Worm (Caenorhabditis elegans) whole organism, L1 larva: ENCODE measurements around the gene T24D5.4.

Source experiments
- Y116A8C.19 ChIP-seq: sonication (generic microtip); optimal IDR thresholded peaks from 2 replicates; lab custom pipeline; 2016; ENCODE audit warnings: missing compliant biosample characterization, missing genetic modification characterization, borderline replicate concordance
- blmp-1 ChIP-seq: fragments of 150-350 bp; optimal IDR thresholded peaks from 2 replicates; lab custom pipeline; 2014; ENCODE audit warnings: missing biosample characterization, missing genetic modification characterization
- ceh-63 ChIP-seq: fragments of 200-800 bp; sonication (Bioruptor generic); optimal IDR thresholded peaks from 2 replicates; lab custom pipeline; 2018; ENCODE audit warnings: mild to moderate bottlenecking, missing genetic modification characterization, missing compliant biosample characterization
- egl-27 ChIP-seq, 2 experiments: fragments of 150-350 bp in 1 of 2; sonication (generic microtip); optimal IDR thresholded peaks; 3 replicates each; lab custom pipeline; 2017 to 2018; ENCODE audit warnings: missing biosample characterization in 2 of 2, missing genetic modification characterization in 2 of 2, missing genetic modification reagents in 2 of 2
- lin-13 ChIP-seq: fragments of 150-350 bp; optimal IDR thresholded peaks from 2 replicates; lab custom pipeline; 2014; ENCODE audit warnings: missing biosample characterization, missing genetic modification reagents, missing genetic modification characterization
- lin-39 ChIP-seq: fragments of 150-350 bp; optimal IDR thresholded peaks from 2 replicates; lab custom pipeline; 2014; ENCODE audit warnings: missing biosample characterization, missing genetic modification reagents, missing genetic modification characterization
- mdl-1 ChIP-seq, 2 experiments: fragments of 150-350 bp; optimal IDR thresholded peaks; 2 replicates each; lab custom pipeline; 2014 to 2017; ENCODE audit warnings: missing biosample characterization in 2 of 2, missing genetic modification characterization in 2 of 2, inconsistent platforms in 1 of 2
- nhr-237 ChIP-seq: fragments of 150-350 bp; optimal IDR thresholded peaks from 2 replicates; lab custom pipeline; 2014; ENCODE audit warnings: missing biosample characterization, missing genetic modification characterization
- skn-1 ChIP-seq: fragments of 150-350 bp; optimal IDR thresholded peaks from 2 replicates; lab custom pipeline; 2014; ENCODE audit warnings: missing biosample characterization, missing genetic modification characterization
- snpc-4 ChIP-seq: fragments of 150-350 bp; optimal IDR thresholded peaks from 2 replicates; lab custom pipeline; 2014; ENCODE audit warnings: missing biosample characterization, missing genetic modification characterization
- snu-23 ChIP-seq: sonication (generic microtip); optimal IDR thresholded peaks from 2 replicates; lab custom pipeline; 2016; ENCODE audit warnings: missing genetic modification characterization, missing compliant biosample characterization
- zag-1 ChIP-seq: fragments of 150-350 bp; optimal IDR thresholded peaks from 2 replicates; lab custom pipeline; 2014; ENCODE audit warnings: missing biosample characterization, missing genetic modification characterization
- ztf-11 ChIP-seq, 2 experiments: sonication (generic microtip); optimal IDR thresholded peaks; 2 replicates each; lab custom pipeline; 2016 to 2017; ENCODE audit warnings: missing genetic modification characterization in 2 of 2, missing biosample characterization in 1 of 2, missing compliant biosample characterization in 1 of 2

ce11 chrX:12551633-12552032 is 45.3 kb upstream of the T24D5.4 start, which contains the start of gene npr-4:
- no peak for TF ChIP-seq snu-23
- no peak for TF ChIP-seq skn-1 (tag; lab: Kevin White, UChicago)
- no peak for TF ChIP-seq zag-1 (tag; lab: Kevin White, UChicago)
- no peak for TF ChIP-seq snpc-4
- no peak for TF ChIP-seq mdl-1 (tag; optimal IDR thresholded peaks at IDR 0.05; lab: Kevin White, UChicago)
- no peak for TF ChIP-seq lin-13 (GFP tag; lab: Kevin White, UChicago)
- no peak for TF ChIP-seq egl-27 (tag; optimal IDR thresholded peaks at IDR 0.05; lab: Kevin White, UChicago)
- no peak for TF ChIP-seq lin-39 (tag; lab: Kevin White, UChicago)
- no peak for TF ChIP-seq ztf-11 (tag; optimal IDR thresholded peaks at IDR 0.05; lab: Kevin White, UChicago)
- no peak for TF ChIP-seq blmp-1 (tag; lab: Kevin White, UChicago)
- no peak for TF ChIP-seq nhr-237 (tag; lab: Kevin White, UChicago)
- TF ChIP-seq Y116A8C.19 (tag; lab: Kevin White, UChicago), result no peak
- TF ChIP-seq ceh-63 (GFP tag; lab: Kevin White, UChicago), result no peak
